Worm (Caenorhabditis elegans): ENCODE data around the gene Y17G7B.23.

The Y17G7B.23 gene

ce11 chrII:12027697-12028245, 28.8 kb downstream of the Y17G7B.23 start, which contains the start of gene Y17G7B.8:
Gene Y17G7B.8 (minus strand): TSS chrII:12027747.
- TF ChIP-seq ztf-16 (tag; optimal IDR thresholded peaks at IDR 0.05) (no peak), hlh-8 (tag; optimal IDR thresholded peaks at IDR 0.05) (no peak), ama-1 (optimal IDR thresholded peaks at IDR 0.05) (no peak)

- no peak for TF ChIP-seq dve-1 (tag; optimal IDR thresholded peaks at IDR 0.05)
- TF ChIP-seq lin-11 (tag; optimal IDR thresholded peaks at IDR 0.05): no peak
- no peak for TF ChIP-seq rnt-1 (tag; optimal IDR thresholded peaks at IDR 0.05)
- no peak for TF ChIP-seq sdc-2 (tag; optimal IDR thresholded peaks at IDR 0.05)
- no peak for TF ChIP-seq pag-3 (tag; optimal IDR thresholded peaks at IDR 0.05; ENCODE audit: borderline replicate concordance)
- TF ChIP-seq gmeb-2 (tag; optimal IDR thresholded peaks at IDR 0.05): no peak
- no peak for TF ChIP-seq ceh-31 (tag; optimal IDR thresholded peaks at IDR 0.05)
- TF ChIP-seq fkh-6 (tag; optimal IDR thresholded peaks at IDR 0.05): no peak
- no peak for TF ChIP-seq elt-4 (tag; optimal IDR thresholded peaks at IDR 0.05)
- no peak for TF ChIP-seq pha-4 (tag; optimal IDR thresholded peaks at IDR 0.05)
- TF ChIP-seq ztf-16 (tag; optimal IDR thresholded peaks at IDR 0.05): no peak
- no peak for TF ChIP-seq pros-1 (tag; optimal IDR thresholded peaks at IDR 0.05)
- TF ChIP-seq ceh-45 (GFP tag; IDR thresholded peaks at IDR 0.05): no peak
- no peak for TF ChIP-seq fax-1 (tag; optimal IDR thresholded peaks at IDR 0.05)
These were observed 29.7 kb downstream of the Y17G7B.23 start for ce11 chrII:12028707-12029106.

- no peak for TF ChIP-seq pha-2 (tag; optimal IDR thresholded peaks at IDR 0.05)
- no peak for TF ChIP-seq fkh-6 (tag; optimal IDR thresholded peaks at IDR 0.05)
- no peak for TF ChIP-seq lin-11 (tag; optimal IDR thresholded peaks at IDR 0.05)
- no peak for TF ChIP-seq ttx-3 (tag; optimal IDR thresholded peaks at IDR 0.05)
- TF ChIP-seq sox-2 (GFP tag; IDR thresholded peaks at IDR 0.05): no peak
- no peak for TF ChIP-seq ceh-2 (tag; optimal IDR thresholded peaks at IDR 0.05)
- TF ChIP-seq ceh-14 (tag; optimal IDR thresholded peaks at IDR 0.05): no peak
- TF ChIP-seq lim-6 (tag; optimal IDR thresholded peaks at IDR 0.05): no peak
- TF ChIP-seq F13H6.1 (tag; optimal IDR thresholded peaks at IDR 0.05): no peak
- no peak for TF ChIP-seq elt-2 (tag; optimal IDR thresholded peaks at IDR 0.05)
- no peak for TF ChIP-seq K02D7.2 (tag; optimal IDR thresholded peaks at IDR 0.05)
- no peak for TF ChIP-seq hlh-8 (tag; optimal IDR thresholded peaks at IDR 0.05)
- no peak for TF ChIP-seq C38D4.7 (GFP tag; optimal IDR thresholded peaks at IDR 0.05)
- no peak for TF ChIP-seq pqm-1 (tag; optimal IDR thresholded peaks at IDR 0.05)
- no peak for TF ChIP-seq rnt-1 (tag; optimal IDR thresholded peaks at IDR 0.05)
- TF ChIP-seq C08G9.2 (tag; optimal IDR thresholded peaks at IDR 0.05): no peak
- no peak for TF ChIP-seq ceh-48 (tag; optimal IDR thresholded peaks at IDR 0.05)
- no peak for TF ChIP-seq che-1 (tag; optimal IDR thresholded peaks at IDR 0.05)
- TF ChIP-seq pax-1 (tag; optimal IDR thresholded peaks at IDR 0.05): no peak
These were observed 37.1 kb downstream of the Y17G7B.23 start for ce11 chrII:12036075-12036474.

- TF ChIP-seq K09A11.1 (tag; optimal IDR thresholded peaks at IDR 0.05; ENCODE audit: insufficient read depth) (no peak), ceh-48 (tag; optimal IDR thresholded peaks at IDR 0.05) (peak; percentile 37), unc-3 (GFP tag; conservative IDR thresholded peaks at IDR 0.05) (no peak), unc-3 (tag; optimal IDR thresholded peaks at IDR 0.05) (no peak), rnt-1 (tag; optimal IDR thresholded peaks at IDR 0.05) (no peak), ceh-6 (GFP tag; optimal IDR thresholded peaks at IDR 0.05) (no peak), pax-1 (tag; optimal IDR thresholded peaks at IDR 0.05) (no peak), tbx-2 (tag; optimal IDR thresholded peaks at IDR 0.05) (no peak)
These were observed 37.5 kb downstream of the Y17G7B.23 start, which contains the start of gene cyn-16 for ce11 chrII:12036516-12036915. Gene cyn-16 (minus strand): TSS chrII:12036742.

- TF ChIP-seq sdc-2 (tag; optimal IDR thresholded peaks at IDR 0.05) (no peak), pros-1 (tag; optimal IDR thresholded peaks at IDR 0.05) (no peak), eyg-1 (tag; optimal IDR thresholded peaks at IDR 0.05) (no peak), ceh-6 (GFP tag; optimal IDR thresholded peaks at IDR 0.05) (no peak), tbx-7 (tag; optimal IDR thresholded peaks at IDR 0.05) (no peak), ama-1 (optimal IDR thresholded peaks at IDR 0.05) (no peak), madf-2 (tag; optimal IDR thresholded peaks at IDR 0.05) (no peak), ceh-9 (tag; optimal IDR thresholded peaks at IDR 0.05) (no peak), ceh-45 (GFP tag; IDR thresholded peaks at IDR 0.05) (no peak), ttx-3 (tag; optimal IDR thresholded peaks at IDR 0.05) (no peak), zip-5 (tag; optimal IDR thresholded peaks at IDR 0.05) (no peak), ceh-2 (tag; optimal IDR thresholded peaks at IDR 0.05) (no peak), npax-4 (tag; optimal IDR thresholded peaks at IDR 0.05) (no peak)
These were observed 40.0 kb downstream of the Y17G7B.23 start, which contains the start of gene tpi-1 for ce11 chrII:12039039-12039438. Gene tpi-1 (minus strand): TSS chrII:12039139.

All from whole organism, late embryonic.